Worm (Caenorhabditis elegans) whole organism, L1 larva: ENCODE measurements around the gene F26F12.5.
A peak's percentile ranks its signal among the peaks of the same experiment; 100 is the strongest.

Experiments used
- aly-2 ChIP-seq: fragments of 150-350 bp; optimal IDR thresholded peaks from 2 replicates; lab custom pipeline; 2014; ENCODE audit warnings: missing biosample characterization, missing genetic modification characterization
- ama-1 ChIP-seq: fragments of 150-350 bp; optimal IDR thresholded peaks from 2 replicates; lab custom pipeline; 2014
- ceh-90 ChIP-seq: sonication (generic microtip); optimal IDR thresholded peaks from 2 replicates; lab custom pipeline; 2016; ENCODE audit warnings: missing genetic modification characterization, missing compliant biosample characterization
- dsc-1 ChIP-seq: sonication (generic microtip); optimal IDR thresholded peaks from 2 replicates; lab custom pipeline; 2016; ENCODE audit warnings: mild to moderate bottlenecking, missing genetic modification characterization, missing compliant biosample characterization
- efl-1 ChIP-seq, 4 experiments: fragments of 150-350 bp; optimal IDR thresholded peaks in 3 of 4; peaks in 1 of 4; 1 replicate in 1 of 4; 2 replicates in 3 of 4; lab custom pipeline; 2014; ENCODE audit warnings: missing biosample characterization in 2 of 4, missing genetic modification characterization in 2 of 4, missing genetic modification reagents in 2 of 4
- efl-3 ChIP-seq: fragments of 200-800 bp; sonication (Bioruptor generic); optimal IDR thresholded peaks from 2 replicates; lab custom pipeline; 2018; ENCODE audit warnings: mild to moderate bottlenecking, missing genetic modification characterization, missing compliant biosample characterization
- egl-27 ChIP-seq, 2 experiments: fragments of 150-350 bp in 1 of 2; sonication (generic microtip); optimal IDR thresholded peaks; 3 replicates each; lab custom pipeline; 2017 to 2018; ENCODE audit warnings: missing biosample characterization in 2 of 2, missing genetic modification characterization in 2 of 2, missing genetic modification reagents in 2 of 2
- elt-2 ChIP-seq: sonication (generic microtip); optimal IDR thresholded peaks from 2 replicates; lab custom pipeline; 2016; ENCODE audit warnings: missing genetic modification characterization, mild to moderate bottlenecking, inconsistent platforms, missing compliant biosample characterization, missing genetic modification reagents
- elt-3 ChIP-seq, 6 experiments: fragments of 150-350 bp in 1 of 6; sonication (generic microtip); optimal IDR thresholded peaks; 2 replicates each; lab custom pipeline; 2017 to 2018; ENCODE audit warnings: missing biosample characterization in 6 of 6, missing genetic modification characterization in 6 of 6, inconsistent platforms in 1 of 6
- fkh-4 ChIP-seq: sonication (generic microtip); optimal IDR thresholded peaks from 2 replicates; lab custom pipeline; 2016; ENCODE audit warnings: missing compliant biosample characterization, missing genetic modification characterization, borderline replicate concordance
- fkh-8 ChIP-seq: sonication (generic microtip); optimal IDR thresholded peaks from 2 replicates; lab custom pipeline; 2016; ENCODE audit warnings: mild to moderate bottlenecking, missing genetic modification characterization, missing compliant biosample characterization
- grh-1 ChIP-seq: fragments of 200-800 bp; sonication (Bioruptor generic); IDR thresholded peaks from 2 replicates; pipeline ENCODE4 v1.3.6; 2022; ENCODE audit warnings: missing genetic modification reagents, missing genetic modification characterization, missing compliant biosample characterization
- lin-13 ChIP-seq: fragments of 150-350 bp; optimal IDR thresholded peaks from 2 replicates; lab custom pipeline; 2014; ENCODE audit warnings: missing biosample characterization, missing genetic modification reagents, missing genetic modification characterization
- lin-35 ChIP-seq, 2 experiments: fragments of 150-350 bp; optimal IDR thresholded peaks; 2 replicates each; lab custom pipeline; 2014; ENCODE audit warnings: missing biosample characterization in 2 of 2, missing genetic modification characterization in 2 of 2, missing genetic modification reagents in 2 of 2
- lir-3 ChIP-seq: sonication (generic microtip); optimal IDR thresholded peaks from 2 replicates; lab custom pipeline; 2016; ENCODE audit warnings: mild to moderate bottlenecking, missing genetic modification characterization, moderate library complexity, missing compliant biosample characterization; ENCODE audit not compliant: poor library complexity
- mab-9 ChIP-seq: fragments of 200-800 bp; sonication (Bioruptor generic); IDR thresholded peaks from 2 replicates; pipeline ENCODE4 v1.3.6; 2022; ENCODE audit warnings: missing genetic modification reagents, missing genetic modification characterization, missing compliant biosample characterization
- nhr-19 ChIP-seq: fragments of 200-800 bp; sonication (Bioruptor generic); conservative IDR thresholded peaks from 2 replicates; pipeline ENCODE4 v1.3.6; 2022; ENCODE audit warnings: missing genetic modification characterization, missing compliant biosample characterization
- nhr-20 ChIP-seq: sonication (generic microtip); optimal IDR thresholded peaks from 2 replicates; lab custom pipeline; 2016; ENCODE audit warnings: mild to moderate bottlenecking, missing genetic modification characterization, missing compliant biosample characterization
- nhr-28 ChIP-seq: fragments of 150-350 bp; optimal IDR thresholded peaks from 2 replicates; lab custom pipeline; 2014; ENCODE audit warnings: missing biosample characterization, missing genetic modification characterization
- nhr-47 ChIP-seq: sonication (generic microtip); optimal IDR thresholded peaks from 2 replicates; lab custom pipeline; 2016; ENCODE audit warnings: mild to moderate bottlenecking, missing genetic modification characterization, moderate library complexity, missing compliant biosample characterization
- nhr-71 ChIP-seq: sonication (generic microtip); optimal IDR thresholded peaks from 2 replicates; lab custom pipeline; 2016; ENCODE audit warnings: mild to moderate bottlenecking, missing genetic modification characterization, moderate library complexity, missing compliant biosample characterization
- nhr-85 ChIP-seq: sonication (generic microtip); peaks from one replicate; lab custom pipeline; 2016; ENCODE audit warnings: missing genetic modification characterization, inconsistent platforms, missing compliant biosample characterization
- nhr-90 ChIP-seq: sonication (generic microtip); optimal IDR thresholded peaks from 2 replicates; lab custom pipeline; 2016; ENCODE audit warnings: mild to moderate bottlenecking, missing genetic modification characterization, missing compliant biosample characterization; ENCODE audit not compliant: poor library complexity
- rnt-1 ChIP-seq: sonication (generic microtip); optimal IDR thresholded peaks from 2 replicates; lab custom pipeline; 2016; ENCODE audit warnings: mild to moderate bottlenecking, missing genetic modification characterization, moderate library complexity, missing compliant biosample characterization
- snu-23 ChIP-seq: sonication (generic microtip); optimal IDR thresholded peaks from 2 replicates; lab custom pipeline; 2016; ENCODE audit warnings: missing genetic modification characterization, missing compliant biosample characterization
- sox-4 ChIP-seq: sonication (generic microtip); optimal IDR thresholded peaks from 2 replicates; lab custom pipeline; 2016; ENCODE audit warnings: missing genetic modification characterization, missing compliant biosample characterization
- sup-37 ChIP-seq: fragments of 200-800 bp; sonication (Bioruptor generic); optimal IDR thresholded peaks from 2 replicates; lab custom pipeline; 2018; ENCODE audit warnings: mild to moderate bottlenecking, missing genetic modification characterization, missing compliant biosample characterization
- swsn-7 ChIP-seq: sonication (generic microtip); optimal IDR thresholded peaks from 2 replicates; lab custom pipeline; 2016; ENCODE audit warnings: missing genetic modification characterization, missing compliant biosample characterization
- unc-86 ChIP-seq: sonication (generic microtip); optimal IDR thresholded peaks from 2 replicates; lab custom pipeline; 2016; ENCODE audit warnings: missing genetic modification characterization, missing compliant biosample characterization
- unc-98 ChIP-seq: fragments of 200-800 bp; sonication (Bioruptor generic); IDR thresholded peaks from 2 replicates; pipeline ENCODE4 v1.3.6; 2022; ENCODE audit warnings: missing genetic modification characterization, missing compliant biosample characterization
- zag-1 ChIP-seq: fragments of 150-350 bp; optimal IDR thresholded peaks from 2 replicates; lab custom pipeline; 2014; ENCODE audit warnings: missing biosample characterization, missing genetic modification characterization
- zip-4 ChIP-seq: fragments of 200-800 bp; sonication (Bioruptor generic); optimal IDR thresholded peaks from 2 replicates; lab custom pipeline; 2018; ENCODE audit warnings: mild to moderate bottlenecking, missing genetic modification characterization, moderate library complexity, missing compliant biosample characterization
- ztf-11 ChIP-seq, 2 experiments: sonication (generic microtip); optimal IDR thresholded peaks; 2 replicates each; lab custom pipeline; 2016 to 2017; ENCODE audit warnings: missing genetic modification characterization in 2 of 2, missing biosample characterization in 1 of 2, missing compliant biosample characterization in 1 of 2
- ztf-4 ChIP-seq: fragments of 150-350 bp; optimal IDR thresholded peaks from 2 replicates; lab custom pipeline; 2014; ENCODE audit warnings: missing biosample characterization, missing genetic modification characterization

The F26F12.5 gene

DNA sequence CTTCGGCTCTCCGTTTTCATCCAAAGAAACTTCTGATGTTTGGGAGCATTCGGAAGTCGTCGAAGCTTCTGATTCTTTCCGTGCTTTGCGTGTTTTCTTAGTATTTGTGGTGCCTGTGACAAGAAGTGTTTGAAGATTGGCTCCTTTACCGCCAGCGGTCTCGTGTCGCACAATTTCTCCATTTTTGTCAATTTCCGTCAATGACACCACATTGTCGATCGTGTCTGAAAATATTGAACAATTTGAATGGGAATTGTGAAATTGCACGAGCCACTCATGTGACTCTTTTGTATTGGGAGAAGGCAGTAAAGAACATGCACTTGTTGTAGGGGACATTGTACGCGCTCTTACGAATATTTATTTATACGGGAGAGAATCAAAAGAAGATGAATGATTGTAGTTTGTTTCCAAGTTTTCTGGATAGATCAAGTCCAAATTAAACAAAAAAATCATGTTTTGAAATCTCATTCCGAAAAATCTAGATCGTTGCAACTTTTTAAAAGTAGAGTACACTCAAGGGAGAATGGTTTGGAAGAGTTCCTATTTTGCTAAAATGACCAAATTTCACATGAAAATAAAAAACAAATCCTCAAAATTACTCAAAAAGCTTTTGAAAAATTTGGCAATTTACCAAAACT lies 22.4 kb downstream of the F26F12.5 start (continued):
- no peak for TF ChIP-seq ama-1 (lab: Kevin White, UChicago)
- no peak for TF ChIP-seq unc-98 (GFP tag; lab: Robert Waterston, UW)
- TF ChIP-seq elt-3 (tag; optimal IDR thresholded peaks at IDR 0.05; lab: Kevin White, UChicago), result no peak
- no peak for TF ChIP-seq lin-13 (GFP tag; lab: Kevin White, UChicago)
- TF ChIP-seq mab-9 (GFP tag; lab: Robert Waterston, UW), result no peak
- TF ChIP-seq efl-3 (GFP tag; lab: Kevin White, UChicago), result no peak
- TF ChIP-seq swsn-7 (tag; lab: Kevin White, UChicago), result no peak
- TF ChIP-seq lin-35 (GFP tag; optimal IDR thresholded peaks at IDR 0.05; lab: Kevin White, UChicago), result peak in 1 of 2 experiments; percentile 55
- peak; percentile 2 for TF ChIP-seq rnt-1 (tag; lab: Kevin White, UChicago)
- no peak for TF ChIP-seq zag-1 (tag; lab: Kevin White, UChicago)
- no peak for TF ChIP-seq sup-37
- peak; percentile 1 for TF ChIP-seq snu-23

DNA sequence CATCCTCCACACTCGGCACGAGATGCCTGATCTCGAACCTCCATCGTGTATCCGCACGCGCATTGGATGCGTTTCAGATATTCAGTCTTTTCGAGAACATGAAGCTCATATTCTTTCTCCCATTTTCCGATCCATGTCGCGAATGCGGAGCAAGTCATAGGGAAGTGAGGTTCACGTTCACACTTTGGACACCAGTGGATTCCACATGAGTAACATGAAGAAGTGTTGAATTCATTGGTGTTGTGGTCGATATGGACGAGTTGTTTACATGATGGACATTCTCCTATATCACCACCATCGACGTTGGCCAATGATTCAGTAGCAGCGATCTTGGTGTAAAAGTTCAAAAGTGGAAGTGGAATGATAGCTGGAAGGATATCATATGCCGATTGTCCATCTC lies 24.0 kb downstream of the F26F12.5 start:
- TF ChIP-seq nhr-20, result no peak
- TF ChIP-seq ama-1 (lab: Kevin White, UChicago), result peak; percentile 80
- TF ChIP-seq unc-86, result no peak
- no peak for TF ChIP-seq fkh-4 (tag; lab: Kevin White, UChicago)

DNA sequence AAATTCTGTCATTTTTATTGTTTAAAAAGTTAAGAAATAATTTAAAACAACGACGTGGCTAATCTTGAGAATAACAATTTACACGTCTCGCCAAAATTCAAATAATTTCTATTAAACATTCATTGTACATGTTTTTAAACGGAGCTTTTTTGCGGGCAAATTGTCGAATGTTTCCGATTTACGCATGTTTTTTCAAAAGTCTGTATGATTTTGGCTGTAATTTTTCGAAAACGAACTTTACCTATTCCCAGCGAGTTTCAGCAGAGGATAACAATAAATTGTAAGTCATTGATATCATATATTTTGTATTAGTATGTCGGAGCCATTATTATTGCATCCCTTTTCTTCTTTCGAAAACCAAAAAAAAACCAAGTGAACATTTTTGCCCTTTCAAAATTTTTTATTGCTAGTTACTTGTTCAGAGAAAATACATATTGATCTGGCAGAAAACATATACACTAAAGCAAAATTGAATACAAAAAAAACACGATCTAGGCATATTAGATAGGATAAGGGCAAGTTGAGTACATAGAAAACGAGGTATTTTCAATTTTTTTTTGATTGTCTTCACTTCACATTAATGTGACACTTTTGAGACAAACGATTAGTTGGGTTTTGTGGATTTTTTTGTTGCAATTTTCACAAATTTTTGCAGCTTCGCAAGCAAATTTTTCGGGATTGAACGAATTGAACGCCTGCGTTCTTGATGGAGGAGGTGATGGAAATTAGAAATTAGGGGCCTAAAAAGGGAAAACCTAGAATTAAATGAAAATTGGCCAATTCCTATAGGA lies 26.2 kb downstream of the F26F12.5 start, which contains the start of gene F26F12.2:
F26F12.2 (minus strand) TSS at position 38 of the 791 bp plus-strand sequence.
- TF ChIP-seq snu-23, result peak; percentile 17
- peak; percentile 3 for TF ChIP-seq dsc-1 (tag; lab: Kevin White, UChicago)
- no peak for TF ChIP-seq nhr-28 (tag; lab: Kevin White, UChicago)
- TF ChIP-seq nhr-90, result peak; percentile 9
- no peak for TF ChIP-seq egl-27 (tag; optimal IDR thresholded peaks at IDR 0.05; lab: Kevin White, UChicago)
- peak; percentile 9 for TF ChIP-seq elt-2 (tag; lab: Kevin White, UChicago)
- TF ChIP-seq nhr-71 (tag; lab: Kevin White, UChicago), result peak; percentile 27
- no peak for TF ChIP-seq grh-1 (GFP tag; lab: Robert Waterston, UW)
- TF ChIP-seq fkh-8, result no peak
- peak; percentile 74 for TF ChIP-seq ama-1 (lab: Kevin White, UChicago)
- peak; percentile 1 for TF ChIP-seq sup-37
- peak; percentile 36 for TF ChIP-seq nhr-47 (tag; lab: Kevin White, UChicago)
- TF ChIP-seq nhr-85, result peak; percentile 32
- TF ChIP-seq zip-4 (GFP tag; lab: Kevin White, UChicago), result no peak
- peak in 1 of 2 experiments; percentile 24 for TF ChIP-seq lin-35 (GFP tag; optimal IDR thresholded peaks at IDR 0.05; lab: Kevin White, UChicago)
- peak; percentile 30 for TF ChIP-seq aly-2 (tag; lab: Kevin White, UChicago)
- peak; percentile 24 for TF ChIP-seq lir-3 (tag; lab: Kevin White, UChicago)
- TF ChIP-seq unc-98 (GFP tag; lab: Robert Waterston, UW), result no peak
- TF ChIP-seq ztf-4 (tag; lab: Kevin White, UChicago), result peak; percentile 82
- peak in 1 of 2 experiments; percentile 2 for TF ChIP-seq efl-1 (optimal IDR thresholded peaks at IDR 0.05; lab: Kevin White, UChicago)
- TF ChIP-seq efl-1 (GFP tag; optimal IDR thresholded peaks at IDR 0.05 in 1 of 2; lab: Kevin White, UChicago), result peak in 1 of 2 experiments; percentile 90
- TF ChIP-seq sox-4 (tag; lab: Kevin White, UChicago), result no peak

DNA sequence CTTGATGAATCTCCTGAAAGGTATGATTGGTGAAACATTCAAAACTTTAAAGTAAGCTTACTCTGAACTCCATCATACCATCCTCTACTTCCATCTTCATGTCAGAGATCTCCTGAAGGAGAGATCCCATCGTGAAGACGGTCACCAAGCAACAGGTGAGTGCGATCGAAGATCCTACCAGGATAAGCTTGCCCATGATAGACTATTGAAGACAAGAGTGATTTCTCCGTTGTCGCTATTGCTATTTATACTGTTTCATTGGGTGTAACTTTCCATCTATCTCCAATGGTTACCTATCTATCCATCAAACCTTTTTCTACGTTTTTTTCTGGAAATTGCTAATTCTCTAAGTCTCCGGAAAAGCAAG lies 28.4 kb downstream of the F26F12.5 start, which contains the start of gene col-140:
col-140 (minus strand) TSS at position 219 of the 367 bp plus-strand sequence.
- TF ChIP-seq ceh-90 (tag; lab: Kevin White, UChicago), result no peak
- peak; percentile 33 for TF ChIP-seq nhr-85
- no peak for TF ChIP-seq nhr-19 (GFP tag; lab: Robert Waterston, UW)
- no peak for TF ChIP-seq ama-1 (lab: Kevin White, UChicago)
- no peak for TF ChIP-seq unc-98 (GFP tag; lab: Robert Waterston, UW)
- no peak for TF ChIP-seq ztf-11 (tag; optimal IDR thresholded peaks at IDR 0.05; lab: Kevin White, UChicago)
- TF ChIP-seq efl-3 (GFP tag; lab: Kevin White, UChicago), result no peak
- no peak for TF ChIP-seq zip-4 (GFP tag; lab: Kevin White, UChicago)
- TF ChIP-seq efl-1 (optimal IDR thresholded peaks at IDR 0.05; lab: Kevin White, UChicago), result no peak
- TF ChIP-seq efl-1 (GFP tag; optimal IDR thresholded peaks at IDR 0.05 in 1 of 2; lab: Kevin White, UChicago), result peak in 1 of 2 experiments; percentile 70
